Worm (Caenorhabditis elegans): ENCODE measurements around the gene Y41C4A.9.

DNA sequence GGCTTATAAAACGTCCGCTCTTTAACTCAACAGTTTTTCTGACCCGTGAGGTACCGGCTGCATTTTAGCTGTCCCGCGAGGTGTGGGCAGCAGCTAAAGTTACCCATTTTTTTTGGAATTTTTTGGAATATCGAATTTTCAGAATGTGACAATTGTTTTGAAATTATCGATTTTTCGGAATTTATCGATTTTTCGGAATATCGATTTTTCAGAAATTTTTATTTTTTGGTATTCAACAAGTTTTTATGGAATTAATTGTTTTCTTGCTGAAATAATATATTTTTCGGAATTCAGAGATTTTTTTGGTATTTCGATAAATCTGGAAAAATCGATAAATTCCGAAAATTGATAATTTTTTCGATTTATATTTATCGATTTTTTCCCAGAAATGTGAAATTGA lies 14.5 kb upstream of the Y41C4A.9 start:
- TF ChIP-seq egl-18 (GFP tag; IDR thresholded peaks at IDR 0.05): no peak
- no peak for TF ChIP-seq Y79H2A.3 (GFP tag; conservative IDR thresholded peaks at IDR 0.05)
- no peak for TF ChIP-seq Y95B8A.8 (GFP tag; IDR thresholded peaks at IDR 0.05)
- no peak for TF ChIP-seq snpc-4 (GFP tag; optimal IDR thresholded peaks at IDR 0.05)
- no peak for TF ChIP-seq snpc-4 (tag; optimal IDR thresholded peaks at IDR 0.05)
- no peak for TF ChIP-seq pha-4 (tag; optimal IDR thresholded peaks at IDR 0.05)
- TF ChIP-seq tbp1 (GFP tag; optimal IDR thresholded peaks at IDR 0.05): no peak
- TF ChIP-seq F49E8.2 (tag; optimal IDR thresholded peaks at IDR 0.05; ENCODE audit: insufficient read depth): no peak
- no peak for TF ChIP-seq repo-1 (tag; optimal IDR thresholded peaks at IDR 0.05)

All from whole organism, young adult.